Fruit fly (Drosophila melanogaster) whole organism, pupa: ENCODE data around the gene Gas8.
A peak's percentile ranks its signal among the peaks of the same experiment; 100 is the strongest.

Experiments
- CG10348 ChIP-seq: fragments of 200-800 bp; sonication (Bioruptor generic); IDR thresholded peaks from 2 replicates; pipeline ENCODE4 v1.3.6; 2022; ENCODE audit warnings: missing biosample characterization, missing genetic modification characterization
- CG12605 ChIP-seq: fragments of 200-800 bp; sonication (Bioruptor generic); IDR thresholded peaks from 2 replicates; pipeline ENCODE4 v1.3.6; 2022; ENCODE audit warnings: missing biosample characterization, missing genetic modification characterization
- CG13204 ChIP-seq: fragments of 200-800 bp; sonication (Bioruptor generic); optimal IDR thresholded peaks from 2 replicates; lab custom pipeline; 2018; ENCODE audit warnings: missing biosample characterization, mild to moderate bottlenecking, missing genetic modification characterization, moderate library complexity
- CG14655 ChIP-seq: fragments of 200-800 bp; sonication (Bioruptor generic); optimal IDR thresholded peaks from 3 replicates; lab custom pipeline; 2017; ENCODE audit warnings: mild to moderate bottlenecking, missing biosample characterization, missing genetic modification reagents, missing genetic modification characterization
- CG15710 ChIP-seq: fragments of 200-800 bp; sonication (Bioruptor generic); optimal IDR thresholded peaks from 2 replicates; lab custom pipeline; 2018; ENCODE audit warnings: missing biosample characterization, mild to moderate bottlenecking, missing genetic modification characterization, moderate library complexity
- CG17806 ChIP-seq: fragments of 200-800 bp; sonication (Bioruptor generic); optimal IDR thresholded peaks from 2 replicates; lab custom pipeline; 2018; ENCODE audit warnings: missing biosample characterization, mild to moderate bottlenecking, missing genetic modification characterization, moderate library complexity
- CG32121 ChIP-seq: fragments of 200-800 bp; sonication (Bioruptor generic); IDR thresholded peaks from 2 replicates; pipeline ENCODE4 v1.3.6; 2022; ENCODE audit warnings: missing biosample characterization, missing genetic modification characterization
- CG34367 ChIP-seq: fragments of 200-800 bp; sonication (Bioruptor generic); optimal IDR thresholded peaks from 2 replicates; lab custom pipeline; 2018; ENCODE audit warnings: missing biosample characterization, mild to moderate bottlenecking, missing genetic modification characterization
- CG4496 ChIP-seq: fragments of 200-800 bp; sonication (Bioruptor generic); IDR thresholded peaks from 3 replicates; pipeline ENCODE4 v1.3.6; 2022; ENCODE audit warnings: missing biosample characterization, missing genetic modification characterization
- CG8159 ChIP-seq: fragments of 200-800 bp; sonication (Bioruptor generic); optimal IDR thresholded peaks from 3 replicates; lab custom pipeline; 2018; ENCODE audit warnings: missing biosample characterization, mild to moderate bottlenecking, missing genetic modification characterization, moderate library complexity
- CG8301 ChIP-seq: fragments of 200-800 bp; sonication (Bioruptor generic); optimal IDR thresholded peaks from 2 replicates; lab custom pipeline; 2018; ENCODE audit warnings: missing biosample characterization, mild to moderate bottlenecking, missing genetic modification characterization
- CG9948 ChIP-seq: fragments of 200-800 bp; sonication (Bioruptor generic); optimal IDR thresholded peaks from 2 replicates; lab custom pipeline; 2018; ENCODE audit warnings: missing biosample characterization, mild to moderate bottlenecking, missing genetic modification characterization, moderate library complexity
- D1 ChIP-seq: fragments of 200-800 bp; sonication (Bioruptor generic); optimal IDR thresholded peaks from 2 replicates; lab custom pipeline; 2018; ENCODE audit warnings: missing biosample characterization, mild to moderate bottlenecking, missing genetic modification characterization, moderate library complexity
- EcR ChIP-seq: fragments of 200-800 bp; sonication (Bioruptor generic); optimal IDR thresholded peaks from 3 replicates; lab custom pipeline; 2019; ENCODE audit warnings: missing biosample characterization, missing genetic modification characterization, mild to moderate bottlenecking, moderate library complexity, missing genetic modification reagents
- Ets98B ChIP-seq: fragments of 200-800 bp; sonication (Bioruptor generic); IDR thresholded peaks from 2 replicates; pipeline ENCODE4 v1.3.6; 2022; ENCODE audit warnings: missing biosample characterization, missing genetic modification characterization
- Pif1A ChIP-seq: fragments of 200-800 bp; sonication (Bioruptor generic); optimal IDR thresholded peaks from 3 replicates; lab custom pipeline; 2016; ENCODE audit warnings: missing biosample characterization, missing genetic modification characterization
- Pif1B ChIP-seq: fragments of 200-800 bp; sonication (Bioruptor generic); optimal IDR thresholded peaks from 3 replicates; lab custom pipeline; 2016; ENCODE audit warnings: missing biosample characterization, missing genetic modification characterization
- Snoo ChIP-seq: fragments of 200-800 bp; sonication (Bioruptor generic); optimal IDR thresholded peaks from 3 replicates; lab custom pipeline; 2017; ENCODE audit warnings: missing biosample characterization, mild to moderate bottlenecking, missing genetic modification characterization, inconsistent platforms
- fd96Ca ChIP-seq: fragments of 200-800 bp; sonication (Bioruptor generic); IDR thresholded peaks from 3 replicates; pipeline ENCODE4 v1.3.6; 2022; ENCODE audit warnings: missing biosample characterization, missing genetic modification characterization
- gl ChIP-seq: fragments of 200-800 bp; sonication (Bioruptor generic); optimal IDR thresholded peaks from 2 replicates; lab custom pipeline; 2018; ENCODE audit warnings: missing biosample characterization, mild to moderate bottlenecking, missing genetic modification characterization
- rn ChIP-seq: fragments of 200-800 bp; sonication (Bioruptor generic); IDR thresholded peaks from 2 replicates; pipeline ENCODE4 v1.3.6; 2022; ENCODE audit warnings: missing biosample characterization, missing genetic modification characterization

Gas8 gene

dm6 chrX:3454715-3455114, 49.9 kb downstream of the Gas8 start:
- no peak for TF ChIP-seq CG9948
- TF ChIP-seq CG12605 (GFP tag; lab: Robert Waterston, UW): peak; percentile 74
- TF ChIP-seq CG32121 (GFP tag; lab: Robert Waterston, UW): peak; percentile 67
- no peak for TF ChIP-seq CG10348 (GFP tag; lab: Robert Waterston, UW)
- TF ChIP-seq CG14655: peak; percentile 68
- no peak for TF ChIP-seq CG17806 (tag; lab: Kevin White, UChicago)
- TF ChIP-seq CG8301 (tag; lab: Kevin White, UChicago): peak; percentile 71
- peak; percentile 30 for TF ChIP-seq Pif1B
- TF ChIP-seq CG15710 (tag; lab: Kevin White, UChicago): no peak
- no peak for TF ChIP-seq CG13204 (GFP tag; lab: Kevin White, UChicago)
- TF ChIP-seq rn (GFP tag; lab: Robert Waterston, UW): no peak
- TF ChIP-seq CG8159: no peak
- no peak for TF ChIP-seq gl (tag; lab: Kevin White, UChicago)
- peak; percentile 82 for TF ChIP-seq fd96Ca (GFP tag; lab: Robert Waterston, UW)
- peak; percentile 87 for TF ChIP-seq CG4496 (GFP tag; lab: Robert Waterston, UW)
- TF ChIP-seq CG34367 (tag; lab: Kevin White, UChicago): no peak
- no peak for TF ChIP-seq Snoo (tag; lab: Kevin White, UChicago)
- peak; percentile 33 for TF ChIP-seq Pif1A (GFP tag; lab: Kevin White, UChicago)
- TF ChIP-seq D1: no peak
- TF ChIP-seq Ets98B (GFP tag; lab: Robert Waterston, UW): peak; percentile 85
- TF ChIP-seq EcR (GFP tag; lab: Kevin White, UChicago): no peak

- no peak for TF ChIP-seq Pif1B
- no peak for TF ChIP-seq D1
- no peak for TF ChIP-seq CG10348 (GFP tag; lab: Robert Waterston, UW)
- no peak for TF ChIP-seq CG17806 (tag; lab: Kevin White, UChicago)
- TF ChIP-seq CG4496 (GFP tag; lab: Robert Waterston, UW): peak; percentile 75
- no peak for TF ChIP-seq gl (tag; lab: Kevin White, UChicago)
- TF ChIP-seq CG12605 (GFP tag; lab: Robert Waterston, UW): peak; percentile 59; the same call in 1 of the 2 replicates
- TF ChIP-seq Snoo (tag; lab: Kevin White, UChicago): no peak
- TF ChIP-seq CG8159: no peak
- TF ChIP-seq CG9948: no peak
- TF ChIP-seq Pif1A (GFP tag; lab: Kevin White, UChicago): peak; percentile 6
- TF ChIP-seq fd96Ca (GFP tag; lab: Robert Waterston, UW): peak; percentile 81
- TF ChIP-seq CG32121 (GFP tag; lab: Robert Waterston, UW): peak; percentile 81
- no peak for TF ChIP-seq EcR (GFP tag; lab: Kevin White, UChicago)
- no peak for TF ChIP-seq CG34367 (tag; lab: Kevin White, UChicago)
- no peak for TF ChIP-seq rn (GFP tag; lab: Robert Waterston, UW)
- TF ChIP-seq Ets98B (GFP tag; lab: Robert Waterston, UW): peak; percentile 77
- peak; percentile 45 for TF ChIP-seq CG8301 (tag; lab: Kevin White, UChicago)
- no peak for TF ChIP-seq CG15710 (tag; lab: Kevin White, UChicago)
- peak; percentile 40 for TF ChIP-seq CG14655
- TF ChIP-seq CG13204 (GFP tag; lab: Kevin White, UChicago): no peak
These were observed 51.4 kb downstream of the Gas8 start for dm6 chrX:3453038-3453819.

DNA sequence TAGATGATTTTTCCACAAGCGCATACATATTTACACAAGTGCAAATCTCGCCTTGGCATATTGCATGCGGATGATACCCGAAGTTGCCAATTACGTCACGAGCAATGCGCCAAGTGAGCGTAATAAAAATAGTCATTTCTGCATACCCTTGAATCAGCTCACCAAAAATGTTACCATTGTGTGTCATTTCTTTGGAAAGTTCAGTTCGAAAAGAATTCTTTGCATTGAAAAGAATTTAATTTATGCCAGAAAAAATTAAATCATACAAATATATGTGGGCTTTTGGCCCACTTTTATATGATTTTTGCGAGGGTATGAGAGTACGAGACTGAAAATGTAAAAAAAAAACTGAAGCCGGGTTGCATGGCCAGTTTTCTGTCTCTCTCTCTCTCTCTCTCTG, 52.7 kb downstream of the Gas8 start:
- TF ChIP-seq CG4496 (GFP tag; lab: Robert Waterston, UW) (peak; percentile 80), CG8159 (no peak), CG10348 (GFP tag; lab: Robert Waterston, UW) (no peak), fd96Ca (GFP tag; lab: Robert Waterston, UW) (peak; percentile 78), CG32121 (GFP tag; lab: Robert Waterston, UW) (peak; percentile 78), CG8301 (tag; lab: Kevin White, UChicago) (peak; percentile 54), Ets98B (GFP tag; lab: Robert Waterston, UW) (peak; percentile 68), CG12605 (GFP tag; lab: Robert Waterston, UW) (no peak), D1 (no peak), Pif1A (GFP tag; lab: Kevin White, UChicago) (peak; percentile 25), CG34367 (tag; lab: Kevin White, UChicago) (no peak), rn (GFP tag; lab: Robert Waterston, UW) (peak; percentile 19; the same call in 1 of the 2 replicates), CG14655 (peak; percentile 39)
- TF ChIP-seq, all 21 proteins: peak for 8

- no peak for TF ChIP-seq Snoo (tag; lab: Kevin White, UChicago)
- no peak for TF ChIP-seq CG13204 (GFP tag; lab: Kevin White, UChicago)
- no peak for TF ChIP-seq rn (GFP tag; lab: Robert Waterston, UW)
- TF ChIP-seq CG8159: no peak
- TF ChIP-seq Pif1B: peak; percentile 26
- TF ChIP-seq gl (tag; lab: Kevin White, UChicago): no peak
- no peak for TF ChIP-seq CG34367 (tag; lab: Kevin White, UChicago)
- TF ChIP-seq D1: peak; percentile 3
These were observed 53.3 kb downstream of the Gas8 start for dm6 chrX:3451250-3451786.

DNA sequence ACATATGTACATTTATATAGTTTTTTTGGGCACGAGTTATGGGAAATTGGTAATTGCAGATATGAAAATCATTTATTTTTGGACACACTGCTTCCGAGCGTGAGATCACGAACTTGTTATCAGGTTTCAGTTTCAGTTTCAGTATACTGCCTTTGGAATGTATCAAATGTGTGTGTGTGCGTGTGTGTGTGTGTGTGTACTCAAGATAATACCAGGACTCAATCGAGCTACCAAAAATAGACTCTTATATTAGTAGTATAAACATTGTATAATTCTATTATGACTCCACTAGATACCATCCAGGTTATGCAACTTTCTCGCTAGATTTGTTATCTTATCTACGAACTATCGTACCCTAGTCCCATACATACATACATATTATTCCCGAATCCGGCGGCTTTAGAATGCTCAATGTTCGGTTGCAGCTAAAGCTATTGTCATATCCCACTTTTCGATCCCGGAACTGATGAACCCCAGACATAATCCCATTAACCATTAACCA, 55.7 kb downstream of the Gas8 start, which contains the start of gene CG12535:
Gene CG12535 (minus strand): TSS at position 51 of the 502 bp plus-strand sequence.
- TF ChIP-seq CG8301 (tag; lab: Kevin White, UChicago) (no peak), gl (tag; lab: Kevin White, UChicago) (no peak)
